Worm (Caenorhabditis elegans): Measurements from ENCODE around the gene K10H10.6.

DNA sequence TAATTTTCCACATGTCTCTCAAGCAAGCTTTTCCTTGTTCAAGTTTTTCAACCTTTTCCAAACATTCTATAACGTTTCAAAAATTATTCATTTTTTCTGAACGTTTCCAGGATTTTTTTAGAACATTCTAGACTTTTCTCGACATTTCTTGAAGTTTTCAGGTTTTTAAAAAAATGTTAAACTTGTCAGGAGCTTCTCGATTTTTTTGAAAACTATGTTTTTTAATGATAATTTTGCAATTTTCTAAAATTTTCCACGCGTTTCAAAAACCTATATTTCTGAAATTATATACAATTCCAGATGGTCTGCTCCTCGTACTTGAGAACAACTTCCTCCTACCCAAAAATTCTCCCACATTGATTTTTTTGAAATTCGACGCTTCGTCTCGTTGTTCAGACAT is 47.8 kb upstream of the K10H10.6 start, which contains the start of gene dmsr-6:
- no peak for TF ChIP-seq hnd-1 (tag; optimal IDR thresholded peaks at IDR 0.05)
- TF ChIP-seq ama-1 (optimal IDR thresholded peaks at IDR 0.05), result no peak
- no peak for TF ChIP-seq ceh-13 (GFP tag; optimal IDR thresholded peaks at IDR 0.05)
- no peak for TF ChIP-seq tbx-37 (GFP tag; conservative IDR thresholded peaks at IDR 0.05)
